Worm (Caenorhabditis elegans) whole organism, L2 larva: ENCODE data around the gene cyp-33C7.

Experiments used
- ZK546.5 ChIP-seq: sonication (generic microtip); optimal IDR thresholded peaks from 2 replicates; lab custom pipeline; 2017; ENCODE audit warnings: missing biosample characterization, missing genetic modification characterization
- ama-1 ChIP-seq: fragments of 150-350 bp; optimal IDR thresholded peaks from 2 replicates; lab custom pipeline; 2018; ENCODE audit warnings: inconsistent platforms
- ceh-16 ChIP-seq: fragments of 150-350 bp; optimal IDR thresholded peaks from 2 replicates; lab custom pipeline; 2014; ENCODE audit warnings: missing biosample characterization, missing genetic modification characterization
- elt-3 ChIP-seq: sonication (generic microtip); optimal IDR thresholded peaks from 2 replicates; lab custom pipeline; 2017; ENCODE audit warnings: missing biosample characterization, missing genetic modification characterization
- fos-1 ChIP-seq: fragments of 150-350 bp; optimal IDR thresholded peaks from 2 replicates; lab custom pipeline; 2014; ENCODE audit warnings: missing biosample characterization, missing genetic modification characterization
- lin-11 ChIP-seq: fragments of 150-350 bp; sonication (generic microtip); optimal IDR thresholded peaks from 2 replicates; lab custom pipeline; 2014; ENCODE audit warnings: missing biosample characterization, missing genetic modification characterization, inconsistent platforms, mixed read lengths
- lin-39 ChIP-seq: fragments of 150-350 bp; optimal IDR thresholded peaks from 2 replicates; lab custom pipeline; 2014; ENCODE audit warnings: missing biosample characterization, missing genetic modification reagents, missing genetic modification characterization
- mdl-1 ChIP-seq, 2 experiments: fragments of 150-350 bp in 1 of 2; sonication (generic microtip) in 1 of 2; optimal IDR thresholded peaks; 2 replicates each; lab custom pipeline; 2017; ENCODE audit warnings: missing biosample characterization in 2 of 2, missing genetic modification characterization in 2 of 2
- nhr-77 ChIP-seq: fragments of 150-350 bp; optimal IDR thresholded peaks from 2 replicates; lab custom pipeline; 2014; ENCODE audit warnings: missing biosample characterization, missing genetic modification characterization
- snpc-4 ChIP-seq: fragments of 150-350 bp; optimal IDR thresholded peaks from 2 replicates; lab custom pipeline; 2014; ENCODE audit warnings: missing biosample characterization, missing genetic modification characterization
- unc-55 ChIP-seq: fragments of 150-350 bp; sonication (generic microtip); optimal IDR thresholded peaks from 3 replicates; lab custom pipeline; 2014; ENCODE audit warnings: missing biosample characterization, missing genetic modification reagents, missing genetic modification characterization
- ztf-4 ChIP-seq: fragments of 150-350 bp; optimal IDR thresholded peaks from 2 replicates; lab custom pipeline; 2014; ENCODE audit warnings: missing biosample characterization, missing genetic modification characterization

DNA sequence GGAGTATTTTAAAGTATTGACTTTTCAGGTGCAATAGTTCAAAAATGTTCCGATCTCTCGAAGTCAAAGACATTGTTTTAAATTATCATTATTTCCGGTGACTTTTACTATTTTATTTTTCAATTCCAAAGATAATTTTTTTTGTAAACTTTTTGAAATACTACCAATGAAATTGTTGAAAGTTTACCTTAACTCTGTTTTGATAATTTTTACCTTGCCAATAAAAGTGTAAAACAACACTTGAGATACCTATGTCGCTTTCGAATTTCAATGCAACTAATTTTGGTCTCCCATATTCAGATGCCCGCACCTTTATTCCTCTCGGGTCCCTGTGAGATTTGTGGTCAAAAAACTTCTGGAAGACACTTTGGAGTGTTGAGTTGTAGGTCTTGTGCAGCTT, 25.2 kb upstream of the cyp-33C7 start, which contains the start of gene nhr-103:
- TF ChIP-seq lin-39 (no peak), elt-3 (no peak), snpc-4 (tag; lab: Kevin White, UChicago) (no peak), nhr-77 (tag; lab: Kevin White, UChicago) (no peak), unc-55 (GFP tag; lab: Kevin White, UChicago) (no peak), lin-11 (tag; lab: Kevin White, UChicago) (no peak), ceh-16 (tag; lab: Kevin White, UChicago) (no peak), ztf-4 (tag; lab: Kevin White, UChicago) (no peak), ZK546.5 (no peak), ama-1 (no peak), fos-1 (tag; lab: Kevin White, UChicago) (no peak), mdl-1 (tag; optimal IDR thresholded peaks at IDR 0.05; lab: Kevin White, UChicago) (no peak)
